Fruit fly (Drosophila melanogaster) whole organism, adult: Measurements from ENCODE around the gene Pgls.
A peak's percentile ranks its signal among the peaks of the same experiment; 100 is the strongest.

ENCODE experiments used
- CG11617 ChIP-seq: fragments of 200-800 bp; sonication (Bioruptor generic); optimal IDR thresholded peaks from 2 replicates; lab custom pipeline; 2017; ENCODE audit warnings: mild to moderate bottlenecking, missing biosample characterization, missing genetic modification reagents, missing genetic modification characterization
- CG12768 ChIP-seq: fragments of 200-800 bp; sonication (Bioruptor generic); optimal IDR thresholded peaks from 2 replicates; lab custom pipeline; 2017; ENCODE audit warnings: missing biosample characterization, missing genetic modification characterization, mild to moderate bottlenecking, moderate library complexity, missing genetic modification reagents
- CG14711 ChIP-seq: fragments of 200-800 bp; sonication (Bioruptor generic); optimal IDR thresholded peaks from 2 replicates; lab custom pipeline; 2018; ENCODE audit warnings: missing biosample characterization, mild to moderate bottlenecking, missing genetic modification characterization, moderate library complexity
- CG1620 ChIP-seq: fragments of 200-800 bp; sonication (Bioruptor generic); optimal IDR thresholded peaks from 2 replicates; lab custom pipeline; 2016; ENCODE audit warnings: missing biosample characterization, missing genetic modification characterization
- CG33017 ChIP-seq: fragments of 200-800 bp; sonication (Bioruptor generic); optimal IDR thresholded peaks from 2 replicates; lab custom pipeline; 2018; ENCODE audit warnings: missing biosample characterization, mild to moderate bottlenecking, missing genetic modification characterization, moderate library complexity
- CG7045 ChIP-seq: fragments of 200-800 bp; sonication (Bioruptor generic); optimal IDR thresholded peaks from 2 replicates; lab custom pipeline; 2017; ENCODE audit warnings: missing biosample characterization, mild to moderate bottlenecking, missing genetic modification characterization
- CG7101 ChIP-seq: fragments of 200-800 bp; sonication (Bioruptor generic); optimal IDR thresholded peaks from 2 replicates; lab custom pipeline; 2018; ENCODE audit warnings: missing biosample characterization, mild to moderate bottlenecking, missing genetic modification characterization, moderate library complexity
- Clk ChIP-seq: fragments of 200-800 bp; sonication (Bioruptor generic); optimal IDR thresholded peaks from 2 replicates; lab custom pipeline; 2017; ENCODE audit warnings: missing biosample characterization, missing genetic modification characterization
- Mnt ChIP-seq: fragments of 200-800 bp; sonication (Bioruptor generic); optimal IDR thresholded peaks from 2 replicates; lab custom pipeline; 2016; ENCODE audit warnings: missing biosample characterization, mild to moderate bottlenecking, missing genetic modification characterization
- bab1 ChIP-seq: fragments of 200-800 bp; sonication (Bioruptor generic); optimal IDR thresholded peaks from 3 replicates; lab custom pipeline; 2019; ENCODE audit warnings: missing biosample characterization, mild to moderate bottlenecking, missing genetic modification characterization, moderate library complexity
- kay ChIP-seq: fragments of 200-800 bp; sonication (Bioruptor generic); peaks from one replicate; lab custom pipeline; 2016; ENCODE audit warnings: missing biosample characterization, missing genetic modification characterization, borderline replicate concordance
- ovo ChIP-seq: fragments of 200-800 bp; sonication (Bioruptor generic); optimal IDR thresholded peaks from 2 replicates; lab custom pipeline; 2016; ENCODE audit warnings: missing biosample characterization, missing genetic modification characterization
- pad ChIP-seq: fragments of 200-800 bp; sonication (Bioruptor generic); optimal IDR thresholded peaks from 3 replicates; lab custom pipeline; 2017; ENCODE audit warnings: missing biosample characterization, missing genetic modification characterization, mild to moderate bottlenecking, moderate library complexity, missing genetic modification reagents
- toe ChIP-seq: fragments of 200-800 bp; sonication (Bioruptor generic); optimal IDR thresholded peaks from 2 replicates; lab custom pipeline; 2016; ENCODE audit warnings: missing biosample characterization, missing genetic modification characterization

DNA sequence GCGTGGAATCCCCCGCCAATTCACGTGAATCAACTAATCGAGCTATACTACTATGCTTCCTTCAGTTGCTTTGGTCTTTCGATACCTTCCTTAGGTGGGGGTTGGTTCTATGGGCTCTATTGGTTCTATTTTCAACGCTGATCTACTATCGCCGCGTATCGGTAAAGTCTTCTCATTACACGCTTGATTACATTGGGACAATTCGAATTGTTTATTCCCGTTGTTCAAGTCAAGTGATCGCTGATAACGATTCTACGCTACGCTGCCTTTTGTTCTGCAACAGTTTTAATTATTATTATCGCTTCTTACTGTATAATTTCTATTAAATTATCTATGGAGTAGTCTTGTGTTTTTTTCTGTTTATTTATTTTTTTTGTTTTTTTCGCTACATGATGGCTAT, 40.4 kb downstream of the Pgls start:
- no peak for TF ChIP-seq pad (GFP tag; lab: Kevin White, UChicago)
- no peak for TF ChIP-seq CG1620 (GFP tag; lab: Kevin White, UChicago)
- TF ChIP-seq CG14711 (tag; lab: Kevin White, UChicago) = no peak
- no peak for TF ChIP-seq CG7045 (GFP tag; lab: Kevin White, UChicago)
- TF ChIP-seq CG33017 (tag; lab: Kevin White, UChicago) = no peak
- TF ChIP-seq Clk = no peak
- no peak for TF ChIP-seq ovo (GFP tag; lab: Kevin White, UChicago)
- no peak for TF ChIP-seq CG11617 (GFP tag; lab: Kevin White, UChicago)
- TF ChIP-seq CG12768 (GFP tag; lab: Kevin White, UChicago) = no peak
- TF ChIP-seq CG7101 (tag; lab: Kevin White, UChicago) = no peak
- TF ChIP-seq kay = peak; percentile 49
- TF ChIP-seq toe (GFP tag; lab: Kevin White, UChicago) = no peak
- TF ChIP-seq Mnt (GFP tag; lab: Kevin White, UChicago) = no peak
- TF ChIP-seq bab1 = no peak
